Fruit fly (Drosophila melanogaster): ENCODE data around the gene CG14089.
A peak's percentile ranks its signal among the peaks of the same experiment; 100 is the strongest.

Gene CG14089

dm6 chr3L:19294235-19294612, 13.6 kb upstream of the CG14089 start, which contains the start of gene fal (continued):
- peak; percentile 38 for TF ChIP-seq chn (GFP tag; optimal IDR thresholded peaks at IDR 0.05)
- peak; percentile 98 for TF ChIP-seq trem (tag; optimal IDR thresholded peaks at IDR 0.05)
- no peak for TF ChIP-seq prd (optimal IDR thresholded peaks at IDR 0.05)
- 0 out of 3 replicates have a peak, but pooled peaks have one; percentile 34 for TF ChIP-seq prd (GFP tag; IDR thresholded peaks at IDR 0.05)
- peak; percentile 24; the same call in 1 of the 2 replicates for TF ChIP-seq ato (GFP tag; IDR thresholded peaks at IDR 0.05; ENCODE audit: partially characterized antibody)
- TF ChIP-seq Lim3 (GFP tag; IDR thresholded peaks at IDR 0.05): no peak
- no peak for TF ChIP-seq CG7357 (GFP tag; IDR thresholded peaks at IDR 0.05)
- TF ChIP-seq CG1602 (GFP tag; optimal IDR thresholded peaks at IDR 0.05): peak; percentile 21
- TF ChIP-seq CG17612 (GFP tag; IDR thresholded peaks at IDR 0.05): 0 out of 2 replicates have a peak, but pooled peaks have one; percentile 4
- TF ChIP-seq CG16813 (GFP tag; IDR thresholded peaks at IDR 0.05; ENCODE audit: partially characterized antibody): peak; percentile 67
- TF ChIP-seq CG10543 (GFP tag; optimal IDR thresholded peaks at IDR 0.05): no peak
- TF ChIP-seq CG13287 (GFP tag; IDR thresholded peaks at IDR 0.05; ENCODE audit: partially characterized antibody): peak; percentile 67
- TF ChIP-seq CG3847 (GFP tag; IDR thresholded peaks at IDR 0.05): peak; percentile 30; the same call in 1 of the 2 replicates
- TF ChIP-seq NFAT (GFP tag; IDR thresholded peaks at IDR 0.05): 0 out of 2 replicates have a peak, but pooled peaks have one; percentile 7
- TF ChIP-seq CG14441 (GFP tag; IDR thresholded peaks at IDR 0.05): no peak
- TF ChIP-seq CG4730 (GFP tag; IDR thresholded peaks at IDR 0.05): peak; percentile 33; the same call in 1 of the 2 replicates
- TF ChIP-seq zen (tag; optimal IDR thresholded peaks at IDR 0.05): peak; percentile 20
- peak; percentile 87 for TF ChIP-seq Ets65A (GFP tag)
- TF ChIP-seq CG4424 (GFP tag; optimal IDR thresholded peaks at IDR 0.05): peak; percentile 65
- TF ChIP-seq vvl (GFP tag; IDR thresholded peaks at IDR 0.05): peak; percentile 13; the same call in 1 of the 2 replicates
- TF ChIP-seq Mrtf (GFP tag; IDR thresholded peaks at IDR 0.05): 0 out of 3 replicates have a peak, but pooled peaks have one; percentile 26
- TF ChIP-seq Dp (GFP tag; optimal IDR thresholded peaks at IDR 0.05): peak; percentile 43
- TF ChIP-seq CG15514 (GFP tag; optimal IDR thresholded peaks at IDR 0.05): peak; percentile 57
- no peak for TF ChIP-seq gro (GFP tag; optimal IDR thresholded peaks at IDR 0.05)
- TF ChIP-seq en (GFP tag; optimal IDR thresholded peaks at IDR 0.05): no peak
- TF ChIP-seq CG30403 (GFP tag; optimal IDR thresholded peaks at IDR 0.05): peak; percentile 41
- TF ChIP-seq CG7556 (GFP tag; optimal IDR thresholded peaks at IDR 0.05): no peak
- peak; percentile 23; the same call in 1 of the 2 replicates for TF ChIP-seq inv (GFP tag; IDR thresholded peaks at IDR 0.05; ENCODE audit: partially characterized antibody)
- no peak for TF ChIP-seq CG18262 (tag; optimal IDR thresholded peaks at IDR 0.05)
- peak; percentile 55 for TF ChIP-seq CG14710 (tag; optimal IDR thresholded peaks at IDR 0.05)
- peak; percentile 9; the same call in 1 of the 4 replicates for TF ChIP-seq Gug (GFP tag; IDR thresholded peaks at IDR 0.05)
- TF ChIP-seq pzg (GFP tag; optimal IDR thresholded peaks at IDR 0.05): peak; percentile 72
- TF ChIP-seq CG1603 (tag; optimal IDR thresholded peaks at IDR 0.05): peak; percentile 43
- peak; percentile 37 for TF ChIP-seq cato (GFP tag; optimal IDR thresholded peaks at IDR 0.05; ENCODE audit: borderline replicate concordance)
- no peak for TF ChIP-seq CG2202 (tag; optimal IDR thresholded peaks at IDR 0.05)
- TF ChIP-seq GATAe (GFP tag; conservative IDR thresholded peaks at IDR 0.05): no peak
- peak; percentile 15 for TF ChIP-seq Meics (GFP tag; optimal IDR thresholded peaks at IDR 0.05)
- TF ChIP-seq Sry-δ (GFP tag; optimal IDR thresholded peaks at IDR 0.05): peak; percentile 90
- TF ChIP-seq CG13894 (tag; optimal IDR thresholded peaks at IDR 0.05): peak; percentile 80
- peak; percentile 95 for TF ChIP-seq CTCF (GFP tag; optimal IDR thresholded peaks at IDR 0.05)

DNA sequence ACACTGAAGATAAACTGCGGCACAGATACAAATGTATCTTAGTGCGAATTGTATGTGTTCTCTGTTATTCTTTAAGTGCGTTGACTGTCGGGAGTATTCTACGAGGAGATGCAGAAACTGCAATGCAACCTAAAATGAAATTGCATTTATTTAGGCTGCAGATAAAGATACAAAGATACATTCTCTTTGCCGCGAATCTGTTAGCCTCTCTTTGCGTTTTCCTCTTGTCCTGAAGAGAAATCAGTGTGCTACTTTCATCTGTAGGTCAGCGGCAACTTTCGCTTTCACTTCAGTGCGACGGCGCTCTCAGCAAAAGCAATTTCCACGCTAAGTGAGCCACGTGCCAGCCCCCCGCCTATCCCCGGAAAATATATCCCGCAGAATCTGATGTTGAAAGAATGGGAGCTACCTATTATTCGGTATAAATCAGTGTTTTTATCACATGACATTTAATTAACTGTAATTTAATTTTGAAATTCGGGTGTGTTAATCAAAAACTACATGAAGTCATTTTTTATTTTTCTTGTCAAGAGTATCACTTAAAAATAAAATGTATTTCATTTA, 12.7 kb upstream of the CG14089 start:
- no peak for TF ChIP-seq Adf1 (GFP tag; IDR thresholded peaks at IDR 0.05)
- TF ChIP-seq CG13894 (tag; optimal IDR thresholded peaks at IDR 0.05): peak; percentile 99
- TF ChIP-seq abd-A (tag; optimal IDR thresholded peaks at IDR 0.05): peak; percentile 22
- TF ChIP-seq CG8290 (GFP tag; optimal IDR thresholded peaks at IDR 0.05): no peak
- TF ChIP-seq CG8290 (tag; optimal IDR thresholded peaks at IDR 0.05): peak in 1 of 2 experiments; percentile 36
- TF ChIP-seq ewg (GFP tag; optimal IDR thresholded peaks at IDR 0.05): peak; percentile 65
- peak; percentile 5; the same call in 1 of the 2 replicates for TF ChIP-seq Drgx (GFP tag; IDR thresholded peaks at IDR 0.05)
- TF ChIP-seq CG15479 (GFP tag; optimal IDR thresholded peaks at IDR 0.05): peak; percentile 74
- TF ChIP-seq D19B (GFP tag; optimal IDR thresholded peaks at IDR 0.05): peak; percentile 70
- TF ChIP-seq crol (GFP tag; IDR thresholded peaks at IDR 0.05): peak; percentile 86
- peak; percentile 25 for TF ChIP-seq fd102C (GFP tag; optimal IDR thresholded peaks at IDR 0.05)
- peak; percentile 56 for TF ChIP-seq HLHmδ (GFP tag; optimal IDR thresholded peaks at IDR 0.05)
- TF ChIP-seq Hey (tag; optimal IDR thresholded peaks at IDR 0.05): peak; percentile 93
